Fruit fly (Drosophila melanogaster) S2 (cell line): ENCODE measurements around the gene CG46397.

Source experiments
- CG8478 ChIP-seq: fragments of >200 bp; optimal IDR thresholded peaks from 2 replicates; lab custom pipeline; 2018
- CTCF ChIP-seq, 2 experiments: fragments of >200 bp; optimal IDR thresholded peaks; 2 replicates each; lab custom pipeline; 2018

The CG46397 gene

dm6 chr2L:8964657-8965056, 17.6 kb downstream of the CG46397 start, which contains the start of gene CG32984:
TSS of gene CG32984 (plus strand) at chr2L:8964957.
- no peak for TF ChIP-seq CTCF (optimal IDR thresholded peaks at IDR 0.05; lab: Kevin White, UChicago)
- TF ChIP-seq CG8478: no peak

DNA sequence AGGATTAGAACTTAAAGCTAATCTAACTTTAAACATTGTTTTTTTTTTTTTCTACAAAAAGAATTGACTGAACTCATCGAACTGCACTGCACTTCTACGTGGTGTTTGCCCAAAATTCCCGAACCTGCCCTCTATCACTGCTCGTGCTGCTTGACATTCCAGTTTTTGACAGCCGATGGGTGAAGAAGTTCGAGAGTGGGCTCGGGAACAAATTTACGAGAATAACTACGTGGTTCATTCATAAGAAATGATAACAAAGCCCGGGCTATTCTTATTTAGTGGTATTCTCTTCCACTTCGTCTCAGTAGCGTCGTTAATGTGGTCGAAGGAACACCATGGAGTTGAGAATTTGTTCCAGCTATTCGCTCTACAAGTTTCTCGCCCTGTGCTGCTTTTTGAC, 20.2 kb downstream of the CG46397 start, which contains the start of gene CG18088:
CG18088 (plus strand) TSS at position 301 of the 400 bp plus-strand sequence.
- no peak for TF ChIP-seq CG8478
- TF ChIP-seq CTCF (optimal IDR thresholded peaks at IDR 0.05; lab: Kevin White, UChicago): no peak

dm6 chr2L:8972905-8973304, 25.8 kb downstream of the CG46397 start:
- TF ChIP-seq CTCF (optimal IDR thresholded peaks at IDR 0.05; lab: Kevin White, UChicago): no peak
- TF ChIP-seq CG8478: no peak

DNA sequence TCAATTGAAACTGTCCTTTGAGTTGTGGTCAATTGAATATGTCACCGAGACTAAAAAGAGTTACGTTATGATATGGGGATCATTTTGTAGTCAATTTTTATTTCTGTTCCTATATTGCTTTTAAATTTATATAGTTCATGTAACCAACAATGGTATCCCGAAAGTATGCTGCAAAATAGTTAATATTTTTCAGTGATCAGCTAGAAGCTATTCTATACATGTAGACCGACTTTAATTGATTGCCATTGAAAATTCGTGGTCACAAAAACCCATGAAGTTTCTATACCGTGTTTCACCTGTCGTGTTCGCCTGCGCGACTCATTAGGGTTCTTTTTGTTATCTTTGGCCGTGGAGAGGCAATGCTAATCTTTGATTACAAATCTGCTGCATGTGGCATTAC, 27.4 kb downstream of the CG46397 start:
- TF ChIP-seq CTCF (optimal IDR thresholded peaks at IDR 0.05; lab: Kevin White, UChicago): no peak

dm6 chr2L:8975328-8975727, 28.3 kb downstream of the CG46397 start, which contains the start of gene CG9541:
TSS of gene CG9541 (minus strand) at chr2L:8975428.
- no peak for TF ChIP-seq CTCF (optimal IDR thresholded peaks at IDR 0.05; lab: Kevin White, UChicago)

- TF ChIP-seq CTCF (optimal IDR thresholded peaks at IDR 0.05; lab: Kevin White, UChicago) (no peak), CG8478 (no peak)
Observed at dm6 chr2L:8980359-8980758, 33.3 kb downstream of the CG46397 start, which contains the start of gene CG18662. TSS of gene CG18662 (plus strand) at chr2L:8980659.

DNA sequence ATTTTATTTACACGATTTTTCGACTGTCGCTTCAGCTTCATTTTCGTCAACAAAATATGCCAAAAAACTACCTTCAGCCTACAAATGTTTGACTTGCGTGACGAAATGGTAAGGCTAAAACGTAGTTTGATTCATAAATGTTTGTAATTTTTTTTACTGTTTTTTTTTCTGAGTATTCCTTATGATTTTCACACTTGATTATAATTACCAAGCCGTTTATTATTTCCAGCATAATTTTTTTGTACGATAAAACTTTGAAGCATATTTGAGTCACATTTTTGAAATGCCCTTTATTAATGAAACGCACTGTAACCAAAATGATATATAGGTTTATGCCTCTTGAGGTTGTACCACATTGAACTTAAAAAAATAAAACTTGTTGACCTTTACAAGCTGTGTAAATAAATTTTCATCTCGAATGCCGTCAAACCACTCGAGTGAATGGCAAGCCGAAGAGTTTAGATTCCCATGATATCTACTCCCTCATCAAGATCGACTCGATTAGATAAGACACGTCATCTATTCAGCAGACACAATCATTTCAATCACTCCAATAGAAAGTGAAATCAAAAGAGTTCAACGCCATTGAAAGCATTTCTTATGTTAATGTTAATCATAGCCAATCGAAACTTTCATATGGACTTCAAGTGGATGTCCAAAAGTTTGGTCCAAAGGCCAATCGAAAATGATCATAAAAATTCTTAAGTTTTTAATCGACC, 35.7 kb downstream of the CG46397 start:
- TF ChIP-seq CG8478 (no peak), CTCF (optimal IDR thresholded peaks at IDR 0.05; lab: Kevin White, UChicago) (no peak)

dm6 chr2L:8984614-8985318, 37.7 kb downstream of the CG46397 start, which contains the start of gene CG13101:
TSS of gene CG13101 (minus strand) at chr2L:8984872.
- TF ChIP-seq CG8478 (no peak), CTCF (optimal IDR thresholded peaks at IDR 0.05; lab: Kevin White, UChicago) (no peak)

DNA sequence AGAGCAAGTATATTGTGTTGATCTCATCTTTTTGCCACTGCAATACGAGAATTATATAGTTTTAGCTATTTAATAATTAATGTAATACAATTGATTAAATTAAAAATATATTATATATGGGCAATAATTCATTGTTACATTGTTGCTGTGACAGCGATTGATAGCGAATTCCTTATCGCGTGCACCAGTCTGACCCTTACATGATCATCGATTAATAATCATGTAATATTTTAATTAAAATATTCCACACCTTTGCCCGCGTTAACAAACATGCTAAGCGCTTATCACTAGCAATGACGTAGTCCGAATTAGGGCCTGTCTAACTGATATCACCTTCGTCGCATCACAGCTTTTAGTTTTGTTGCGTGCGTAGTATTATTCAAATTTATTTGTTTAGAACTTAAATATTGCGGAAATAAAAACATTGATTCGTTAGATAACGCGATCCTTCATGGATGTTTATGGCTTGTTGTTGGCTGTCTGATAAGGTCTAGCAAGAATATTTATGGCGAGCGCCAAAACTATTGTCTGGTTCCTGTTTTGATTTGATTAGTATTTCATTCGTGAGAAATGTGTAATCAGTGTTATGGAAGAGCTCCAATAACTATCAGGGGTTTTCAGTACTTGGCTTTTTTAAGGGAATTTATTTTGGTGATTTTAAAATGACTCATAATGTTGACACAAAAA, 40.3 kb downstream of the CG46397 start:
- TF ChIP-seq CG8478: no peak
- TF ChIP-seq CTCF (optimal IDR thresholded peaks at IDR 0.05; lab: Kevin White, UChicago): no peak

DNA sequence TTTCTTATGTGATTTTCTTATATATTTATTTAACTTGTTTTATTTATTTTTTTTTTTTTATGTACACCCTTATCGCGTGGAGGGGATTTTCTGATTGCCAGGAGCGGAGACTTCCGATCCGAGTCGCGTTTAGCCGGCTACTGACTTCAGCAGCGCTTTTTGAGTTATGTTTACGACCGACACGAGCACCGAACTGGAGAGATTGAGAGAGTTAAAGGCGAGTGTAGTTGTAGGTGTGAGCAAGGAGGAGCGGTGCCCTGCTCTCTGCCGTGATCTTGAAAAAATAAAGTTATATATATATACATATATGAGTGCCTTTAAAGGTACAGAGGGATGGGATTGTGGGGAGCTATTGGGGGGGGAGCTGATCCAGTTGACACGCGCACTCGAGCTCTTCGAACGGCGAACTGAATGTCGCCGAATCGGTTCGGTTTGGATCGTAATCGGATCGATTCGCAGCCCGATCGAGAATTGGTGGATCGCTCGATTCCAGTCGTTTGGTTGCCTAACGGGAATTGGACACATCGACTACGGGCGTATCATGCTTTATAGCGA, 42.0 kb downstream of the CG46397 start, which contains the start of gene rost:
rost (minus strand) TSS at position 503 of the 555 bp plus-strand sequence.
- no peak for TF ChIP-seq CG8478
- TF ChIP-seq CTCF (optimal IDR thresholded peaks at IDR 0.05; lab: Kevin White, UChicago): no peak

- TF ChIP-seq CG8478 (no peak), CTCF (optimal IDR thresholded peaks at IDR 0.05; lab: Kevin White, UChicago) (no peak)
Observed at dm6 chr2L:8991583-8991982, 44.5 kb downstream of the CG46397 start, which contains the start of gene CG9555. TSS of gene CG9555 (plus strand) at chr2L:8991735.

DNA sequence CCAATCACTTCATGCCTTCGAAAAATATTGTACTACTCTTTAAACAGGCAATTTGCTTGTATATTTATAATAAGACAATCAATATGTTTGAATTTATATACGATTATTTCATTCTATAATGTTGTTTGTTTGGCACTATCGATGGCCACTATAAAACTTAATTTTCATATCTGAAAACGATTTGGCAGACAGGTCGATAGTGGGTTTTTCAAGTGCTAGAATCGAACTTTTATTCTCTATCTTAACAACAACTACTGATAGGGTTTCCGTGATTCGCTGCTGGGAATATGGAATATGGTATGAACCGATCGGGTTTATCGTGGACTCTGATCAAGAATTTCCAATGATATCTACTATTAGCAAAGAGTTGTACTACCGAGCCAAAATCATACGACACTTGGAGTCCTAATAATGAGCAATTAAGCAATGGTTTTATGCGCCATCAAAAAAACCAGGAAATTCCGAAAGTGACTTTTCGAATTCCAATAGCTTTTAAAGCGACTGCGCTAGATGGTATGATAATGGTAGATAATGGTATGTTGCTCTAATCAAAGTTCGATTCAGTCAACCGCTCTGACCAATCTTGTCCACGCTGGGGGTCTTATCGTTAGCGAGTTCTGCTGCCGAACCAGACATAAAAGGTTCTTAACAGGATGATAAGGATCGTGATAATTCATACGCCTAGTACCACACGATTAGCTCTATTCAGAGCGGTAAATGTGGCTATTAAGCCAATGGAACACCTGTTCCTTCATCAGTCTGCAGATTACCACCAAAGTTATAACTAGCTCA, 46.8 kb downstream of the CG46397 start, which contains the start of gene CG17906:
CG17906 (plus strand) TSS at position 742 of the 792 bp plus-strand sequence.
- TF ChIP-seq CTCF (optimal IDR thresholded peaks at IDR 0.05; lab: Kevin White, UChicago): no peak
- TF ChIP-seq CG8478: no peak

dm6 chr2L:8997285-8997684, 50.2 kb downstream of the CG46397 start, which contains the start of the genes alien and CG18661:
TSS of gene alien (minus strand) at chr2L:8997379.
TSS of gene CG18661 (plus strand) at chr2L:8997605.
- TF ChIP-seq CG8478: no peak
- TF ChIP-seq CTCF (optimal IDR thresholded peaks at IDR 0.05; lab: Kevin White, UChicago): peak; percentile 16 to 48
